Fruit fly (Drosophila melanogaster) whole organism, embryonic: ENCODE results near the gene CG16753.

Experiments used
- ATbp ChIP-seq: fragments of 200-800 bp; sonication (Bioruptor generic); optimal IDR thresholded peaks from 2 replicates; lab custom pipeline; 2017; ENCODE audit warnings: missing biosample characterization, mild to moderate bottlenecking, missing genetic modification characterization, missing genetic modification reagents
- Atf-2 ChIP-seq: fragments of 200-800 bp; sonication (Bioruptor generic); optimal IDR thresholded peaks from 2 replicates; lab custom pipeline; 2016; ENCODE audit warnings: missing biosample characterization, missing genetic modification characterization
- CG10274 ChIP-seq: fragments of 200-800 bp; sonication (Bioruptor generic); optimal IDR thresholded peaks from 3 replicates; lab custom pipeline; 2017; ENCODE audit warnings: missing biosample characterization, mild to moderate bottlenecking, missing genetic modification characterization
- CG11695 ChIP-seq: fragments of 200-800 bp; sonication (Bioruptor generic); IDR thresholded peaks from 3 replicates; pipeline ENCODE4 v1.3.6; 2022; ENCODE audit warnings: missing biosample characterization, missing genetic modification characterization
- CG15601 ChIP-seq: fragments of 200-800 bp; sonication (Bioruptor generic); optimal IDR thresholded peaks from 3 replicates; lab custom pipeline; 2019; ENCODE audit warnings: missing biosample characterization, mild to moderate bottlenecking, missing genetic modification characterization, moderate library complexity
- CG1603 ChIP-seq: fragments of 200-800 bp; sonication (Bioruptor generic); optimal IDR thresholded peaks from 2 replicates; lab custom pipeline; 2019; ENCODE audit warnings: missing biosample characterization, mild to moderate bottlenecking, missing genetic modification characterization, moderate library complexity
- CG16779 ChIP-seq: fragments of 200-800 bp; sonication (Bioruptor generic); IDR thresholded peaks from 2 replicates; pipeline ENCODE4 v1.3.6; 2022; ENCODE audit warnings: missing biosample characterization, missing genetic modification characterization
- CG16813 ChIP-seq: fragments of 200-800 bp; sonication (Bioruptor generic); IDR thresholded peaks from 3 replicates; pipeline ENCODE4 v1.3.6; 2022; ENCODE audit warnings: missing biosample characterization, missing genetic modification characterization; ENCODE audit not compliant: partially characterized antibody
- CG17186 ChIP-seq: fragments of 200-800 bp; sonication (Bioruptor generic); optimal IDR thresholded peaks from 3 replicates; lab custom pipeline; 2017; ENCODE audit warnings: missing biosample characterization, missing genetic modification reagents, missing genetic modification characterization
- CG17359 ChIP-seq: fragments of 200-800 bp; sonication (Bioruptor generic); optimal IDR thresholded peaks from 3 replicates; lab custom pipeline; 2018; ENCODE audit warnings: missing biosample characterization, mild to moderate bottlenecking, missing genetic modification characterization, moderate library complexity
- CG17912 ChIP-seq: fragments of 200-800 bp; sonication (Bioruptor generic); optimal IDR thresholded peaks from 2 replicates; lab custom pipeline; 2018; ENCODE audit warnings: missing biosample characterization, mild to moderate bottlenecking, missing genetic modification characterization
- CG18599 ChIP-seq: fragments of 200-800 bp; sonication (Bioruptor generic); optimal IDR thresholded peaks from 3 replicates; lab custom pipeline; 2017; ENCODE audit warnings: missing biosample characterization, missing genetic modification characterization, mild to moderate bottlenecking, moderate library complexity, missing genetic modification reagents
- CG2199 ChIP-seq: fragments of 200-800 bp; sonication (Bioruptor generic); IDR thresholded peaks from 3 replicates; pipeline ENCODE4 v1.3.6; 2022; ENCODE audit warnings: missing biosample characterization, missing genetic modification characterization
- CG2889 ChIP-seq: fragments of 200-800 bp; sonication (Bioruptor generic); IDR thresholded peaks from 3 replicates; pipeline ENCODE4 v1.3.6; 2022; ENCODE audit warnings: missing biosample characterization, missing genetic modification characterization
- CG33557 ChIP-seq: fragments of 200-800 bp; sonication (Bioruptor generic); optimal IDR thresholded peaks from 2 replicates; lab custom pipeline; 2019; ENCODE audit warnings: missing biosample characterization, mild to moderate bottlenecking, missing genetic modification characterization, moderate library complexity
- CG4360 ChIP-seq: fragments of 200-800 bp; sonication (Bioruptor generic); IDR thresholded peaks from 2 replicates; pipeline ENCODE4 v1.3.6; 2022; ENCODE audit warnings: missing biosample characterization, missing genetic modification characterization
- CG7745 ChIP-seq: fragments of 200-800 bp; sonication (Bioruptor generic); optimal IDR thresholded peaks from 2 replicates; lab custom pipeline; 2018; ENCODE audit warnings: missing biosample characterization, mild to moderate bottlenecking, missing genetic modification characterization, moderate library complexity
- CG7963 ChIP-seq: fragments of 200-800 bp; sonication (Bioruptor generic); IDR thresholded peaks from 3 replicates; pipeline ENCODE4 v1.3.6; 2022; ENCODE audit warnings: missing biosample characterization, missing genetic modification characterization; ENCODE audit not compliant: partially characterized antibody
- CG8359 ChIP-seq: fragments of 200-800 bp; sonication (Bioruptor generic); optimal IDR thresholded peaks from 2 replicates; lab custom pipeline; 2017; ENCODE audit warnings: missing biosample characterization, mild to moderate bottlenecking, missing genetic modification characterization, borderline replicate concordance
- CG8388 ChIP-seq: fragments of 200-800 bp; sonication (Bioruptor generic); optimal IDR thresholded peaks from 2 replicates; lab custom pipeline; 2019; ENCODE audit warnings: missing biosample characterization, mild to moderate bottlenecking, missing genetic modification characterization, moderate library complexity
- CG8478 ChIP-seq: fragments of >200 bp; optimal IDR thresholded peaks from 2 replicates; lab custom pipeline; 2018
- Doc2 ChIP-seq: fragments of 200-800 bp; sonication (Bioruptor generic); IDR thresholded peaks from 2 replicates; pipeline ENCODE4 v1.3.6; 2022; ENCODE audit warnings: missing biosample characterization, missing genetic modification characterization
- Doc3 ChIP-seq: fragments of 200-800 bp; sonication (Bioruptor generic); IDR thresholded peaks from 3 replicates; pipeline ENCODE4 v1.3.6; 2022; ENCODE audit warnings: missing biosample characterization, missing genetic modification characterization; ENCODE audit not compliant: partially characterized antibody
- Elba2 ChIP-seq: fragments of 200-800 bp; sonication (Bioruptor generic); optimal IDR thresholded peaks from 3 replicates; lab custom pipeline; 2016; ENCODE audit warnings: missing biosample characterization, missing genetic modification characterization
- Ets97D ChIP-seq: fragments of 200-800 bp; sonication (Bioruptor generic); optimal IDR thresholded peaks from 3 replicates; lab custom pipeline; 2016; ENCODE audit warnings: missing biosample characterization, missing genetic modification characterization
- MESR4 ChIP-seq: fragments of 200-800 bp; sonication (Bioruptor generic); optimal IDR thresholded peaks from 2 replicates; lab custom pipeline; 2018; ENCODE audit warnings: missing biosample characterization, mild to moderate bottlenecking, missing genetic modification characterization, moderate library complexity
- Nf-YC ChIP-seq: fragments of 200-800 bp; optimal IDR thresholded peaks from 3 replicates; lab custom pipeline; 2019; ENCODE audit warnings: missing biosample characterization, mild to moderate bottlenecking, missing genetic modification characterization, moderate library complexity
- Opbp ChIP-seq: fragments of 200-800 bp; sonication (Bioruptor generic); IDR thresholded peaks from 3 replicates; pipeline ENCODE4 v1.3.6; 2022; ENCODE audit warnings: missing biosample characterization, missing genetic modification characterization; ENCODE audit not compliant: partially characterized antibody
- Optix ChIP-seq: fragments of 200-800 bp; sonication (Bioruptor generic); IDR thresholded peaks from 3 replicates; pipeline ENCODE4 v1.3.6; 2022; ENCODE audit warnings: missing biosample characterization, missing genetic modification characterization
- Sry-δ ChIP-seq: fragments of 200-800 bp; sonication (Bioruptor generic); optimal IDR thresholded peaks from 2 replicates; lab custom pipeline; 2016; ENCODE audit warnings: missing biosample characterization, missing genetic modification characterization
- bigmax ChIP-seq: fragments of 200-800 bp; sonication (Bioruptor generic); optimal IDR thresholded peaks from 2 replicates; lab custom pipeline; 2018; ENCODE audit warnings: missing biosample characterization, mild to moderate bottlenecking, missing genetic modification characterization
- cato ChIP-seq: fragments of 200-800 bp; sonication (Bioruptor generic); optimal IDR thresholded peaks from 2 replicates; lab custom pipeline; 2016; ENCODE audit warnings: missing biosample characterization, missing genetic modification characterization, borderline replicate concordance
- danr ChIP-seq: fragments of 200-800 bp; sonication (Bioruptor generic); IDR thresholded peaks from 2 replicates; pipeline ENCODE4 v1.3.6; 2022; ENCODE audit warnings: missing biosample characterization, missing genetic modification characterization
- dimm ChIP-seq: fragments of 200-800 bp; sonication (Bioruptor generic); IDR thresholded peaks from 2 replicates; pipeline ENCODE4 v1.3.6; 2022; ENCODE audit warnings: missing biosample characterization, missing genetic modification characterization
- exex ChIP-seq: fragments of 200-800 bp; sonication (Bioruptor generic); optimal IDR thresholded peaks from 4 replicates; lab custom pipeline; 2018; ENCODE audit warnings: missing biosample characterization, mild to moderate bottlenecking, missing genetic modification characterization, moderate library complexity
- fd102C ChIP-seq: fragments of 200-800 bp; sonication (Bioruptor generic); optimal IDR thresholded peaks from 2 replicates; lab custom pipeline; 2018; ENCODE audit warnings: missing biosample characterization, mild to moderate bottlenecking, missing genetic modification characterization, moderate library complexity
- hbn ChIP-seq: fragments of 200-800 bp; sonication (Bioruptor generic); IDR thresholded peaks from 2 replicates; pipeline ENCODE4 v1.3.6; 2022; ENCODE audit warnings: missing biosample characterization, missing genetic modification characterization; ENCODE audit not compliant: partially characterized antibody
- hth ChIP-seq: fragments of >200 bp; optimal IDR thresholded peaks from 2 replicates; lab custom pipeline; 2017; ENCODE audit warnings: inconsistent platforms
- kay ChIP-seq: fragments of 200-800 bp; sonication (Bioruptor generic); optimal IDR thresholded peaks from 2 replicates; lab custom pipeline; 2016; ENCODE audit warnings: missing biosample characterization, missing genetic modification characterization
- lab ChIP-seq: fragments of 200-800 bp; sonication (Bioruptor generic); optimal IDR thresholded peaks from 3 replicates; lab custom pipeline; 2017; ENCODE audit warnings: missing biosample characterization, missing genetic modification characterization, mild to moderate bottlenecking, moderate library complexity, missing genetic modification reagents
- lbe ChIP-seq: fragments of 200-800 bp; sonication (Bioruptor generic); optimal IDR thresholded peaks from 2 replicates; lab custom pipeline; 2016; ENCODE audit warnings: missing biosample characterization, mild to moderate bottlenecking, missing genetic modification characterization
- nau ChIP-seq: fragments of 200-800 bp; sonication (Bioruptor generic); optimal IDR thresholded peaks from 3 replicates; lab custom pipeline; 2017; ENCODE audit warnings: missing biosample characterization, mild to moderate bottlenecking, missing genetic modification characterization, missing genetic modification reagents
- nerfin-1 ChIP-seq: fragments of 200-800 bp; sonication (Bioruptor generic); optimal IDR thresholded peaks from 3 replicates; lab custom pipeline; 2019; ENCODE audit warnings: missing biosample characterization, mild to moderate bottlenecking, missing genetic modification characterization, moderate library complexity
- nmo ChIP-seq: fragments of 200-800 bp; sonication (Bioruptor generic); optimal IDR thresholded peaks from 2 replicates; lab custom pipeline; 2018; ENCODE audit warnings: missing biosample characterization, mild to moderate bottlenecking, missing genetic modification characterization, moderate library complexity
- org-1 ChIP-seq: fragments of 200-800 bp; sonication (Bioruptor generic); optimal IDR thresholded peaks from 2 replicates; lab custom pipeline; 2017; ENCODE audit warnings: missing biosample characterization, missing genetic modification characterization
- sqz ChIP-seq: fragments of 200-800 bp; sonication (Bioruptor generic); optimal IDR thresholded peaks from 3 replicates; lab custom pipeline; 2018; ENCODE audit warnings: missing biosample characterization, mild to moderate bottlenecking, missing genetic modification characterization
- stwl ChIP-seq: fragments of 200-800 bp; sonication (Bioruptor generic); optimal IDR thresholded peaks from 3 replicates; lab custom pipeline; 2018; ENCODE audit warnings: missing biosample characterization, mild to moderate bottlenecking, missing genetic modification characterization, moderate library complexity
- zen2 ChIP-seq: fragments of 200-800 bp; sonication (Bioruptor generic); IDR thresholded peaks from 3 replicates; pipeline ENCODE4 v1.3.6; 2022; ENCODE audit warnings: missing biosample characterization, missing genetic modification characterization; ENCODE audit not compliant: partially characterized antibody

The CG16753 gene

DNA sequence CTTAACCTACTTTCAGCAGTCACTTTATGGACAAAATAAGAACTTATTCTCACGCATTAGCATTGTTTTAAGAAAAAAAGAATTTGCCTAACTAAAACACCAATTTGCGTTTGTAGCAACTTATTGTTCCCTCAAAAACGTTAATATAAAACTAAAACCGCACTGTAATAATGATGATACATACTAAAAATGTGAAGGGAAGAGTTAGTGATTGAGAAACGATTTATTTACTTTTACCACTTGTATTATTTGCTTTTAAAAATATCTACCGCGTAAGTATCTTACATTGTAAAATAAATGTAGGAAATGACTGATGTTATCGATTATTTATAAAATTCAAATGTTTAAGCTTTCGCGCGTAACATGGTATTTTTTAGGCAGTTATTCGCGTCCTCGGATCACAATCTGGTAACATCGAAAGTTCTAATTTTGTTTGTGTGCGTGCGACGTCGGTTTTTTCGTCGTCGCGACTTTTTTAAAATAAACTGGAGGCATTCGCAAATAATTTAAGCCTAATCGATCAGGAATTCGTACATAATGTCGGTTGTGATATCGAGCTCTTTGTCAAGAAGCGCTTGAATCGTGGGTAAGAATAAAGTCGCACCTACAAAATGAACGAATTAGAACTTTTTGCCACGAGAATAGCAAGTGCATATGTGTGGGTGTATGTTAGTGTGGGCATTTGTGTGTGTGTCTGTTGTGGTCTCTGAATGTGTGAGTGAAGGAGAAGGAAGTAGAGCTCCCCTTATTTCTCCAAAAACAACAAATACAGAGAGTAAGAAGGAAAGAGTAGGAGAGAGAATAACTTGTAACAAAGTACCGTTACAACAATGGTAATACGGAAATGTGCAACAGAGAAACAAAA lies 19.9 kb upstream of the CG16753 start, which contains the start of gene CG2162 (continued):
- TF ChIP-seq nau (no peak), zen2 (GFP tag; lab: Robert Waterston, UW) (no peak), CG8388 (GFP tag; lab: Kevin White, UChicago) (no peak), nerfin-1 (tag; lab: Kevin White, UChicago) (no peak), org-1 (GFP tag; lab: Kevin White, UChicago) (no peak), kay (GFP tag; lab: Kevin White, UChicago) (no peak), exex (tag; lab: Kevin White, UChicago) (no peak), CG16779 (GFP tag; lab: Robert Waterston, UW) (no peak), stwl (tag; lab: Kevin White, UChicago) (peak; percentile 50), hbn (GFP tag; lab: Robert Waterston, UW) (peak; percentile 21; the same call in 1 of the 2 replicates), CG8359 (GFP tag; lab: Kevin White, UChicago) (no peak), CG17359 (tag; lab: Kevin White, UChicago) (no peak), Doc3 (GFP tag; lab: Robert Waterston, UW) (no peak), lab (GFP tag; lab: Kevin White, UChicago) (no peak), CG15601 (tag; lab: Kevin White, UChicago) (no peak), bigmax (GFP tag; lab: Kevin White, UChicago) (no peak), CG33557 (no peak), CG1603 (peak; percentile 22), Ets97D (GFP tag; lab: Kevin White, UChicago) (peak; percentile 15), CG17186 (GFP tag; lab: Kevin White, UChicago) (no peak), lbe (GFP tag; lab: Kevin White, UChicago) (no peak), CG16813 (GFP tag; lab: Robert Waterston, UW) (no peak), CG17912 (no peak), ATbp (no peak), CG4360 (no peak), cato (GFP tag; lab: Kevin White, UChicago) (no peak), hth (no peak), Optix (GFP tag; lab: Robert Waterston, UW) (no peak), CG2889 (GFP tag; lab: Robert Waterston, UW) (no peak), CG7963 (GFP tag; lab: Robert Waterston, UW) (no peak), Nf-YC (tag; lab: Kevin White, UChicago) (peak; percentile 41), Elba2 (no peak), CG18599 (GFP tag; lab: Kevin White, UChicago) (no peak), sqz (GFP tag; lab: Kevin White, UChicago) (no peak), CG10274 (no peak), fd102C (GFP tag; lab: Kevin White, UChicago) (no peak), nmo (GFP tag; lab: Kevin White, UChicago) (peak; percentile 0), Atf-2 (GFP tag; lab: Kevin White, UChicago) (no peak), dimm (GFP tag; lab: Robert Waterston, UW) (no peak), CG2199 (GFP tag; lab: Robert Waterston, UW) (no peak), CG8478 (peak; percentile 89), Opbp (no peak), CG7745 (tag; lab: Kevin White, UChicago) (no peak), danr (GFP tag; lab: Robert Waterston, UW) (no peak), Sry-δ (GFP tag; lab: Kevin White, UChicago) (peak; percentile 31), Doc2 (GFP tag; lab: Robert Waterston, UW) (no peak), CG11695 (GFP tag; lab: Robert Waterston, UW) (no peak), MESR4 (GFP tag; lab: Kevin White, UChicago) (peak; percentile 79)
